Worm (Caenorhabditis elegans) whole organism, late embryonic: ENCODE results near the gene unc-68.

Experiments used
- dmd-4 ChIP-seq: sonication (generic microtip); optimal IDR thresholded peaks from 2 replicates; lab custom pipeline; 2016; ENCODE audit warnings: borderline replicate concordance, missing genetic modification characterization, missing compliant biosample characterization
- eyg-1 ChIP-seq: sonication (generic microtip); optimal IDR thresholded peaks from 2 replicates; lab custom pipeline; 2016; ENCODE audit warnings: missing genotype, missing genetic modification characterization, missing compliant biosample characterization
- npax-4 ChIP-seq: sonication (generic microtip); optimal IDR thresholded peaks from 2 replicates; lab custom pipeline; 2016; ENCODE audit warnings: missing genetic modification characterization, missing compliant biosample characterization
- rnt-1 ChIP-seq: sonication (generic microtip); optimal IDR thresholded peaks from 2 replicates; lab custom pipeline; 2016; ENCODE audit warnings: missing genetic modification characterization, missing compliant biosample characterization

DNA sequence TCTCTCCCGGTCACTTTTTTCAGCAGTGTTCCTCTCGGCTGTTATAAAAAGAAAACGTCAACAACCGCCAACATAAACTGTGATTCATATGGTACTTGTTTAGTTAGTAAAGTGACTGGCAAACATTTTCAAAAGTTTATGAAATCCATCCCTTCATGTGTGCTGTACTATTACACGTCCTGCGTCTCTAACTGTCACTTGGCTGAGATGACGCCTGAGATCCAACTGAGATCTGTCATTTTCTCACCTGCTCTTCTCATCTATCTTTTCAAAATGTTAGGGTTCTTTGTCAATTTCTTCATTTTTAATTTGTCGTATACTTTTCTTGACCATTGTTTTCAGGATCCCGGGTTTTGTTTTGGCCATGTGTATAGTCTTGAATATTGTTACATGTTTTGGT, 54.1 kb downstream of the unc-68 start:
- TF ChIP-seq rnt-1 (no peak), npax-4 (tag; lab: Kevin White, UChicago) (no peak), eyg-1 (tag; lab: Kevin White, UChicago) (no peak), dmd-4 (no peak)
